Fruit fly (Drosophila melanogaster): ENCODE measurements around the gene Veneno.
A peak's percentile ranks its signal among the peaks of the same experiment; 100 is the strongest.

Gene Veneno

dm6 chr3R:8349449-8350115 lies 12.8 kb downstream of the Veneno start, which contains the start of gene Atg13 (continued):
- TF ChIP-seq CG6276 (GFP tag; optimal IDR thresholded peaks at IDR 0.05) = peak; percentile 94
- TF ChIP-seq ss (GFP tag; optimal IDR thresholded peaks at IDR 0.05) = peak; percentile 90 to 94
- no peak for TF ChIP-seq CG8632 (GFP tag; optimal IDR thresholded peaks at IDR 0.05)
- no peak for TF ChIP-seq CG32006 (GFP tag; optimal IDR thresholded peaks at IDR 0.05)
- TF ChIP-seq Sox15 (GFP tag; optimal IDR thresholded peaks at IDR 0.05) = no peak
- TF ChIP-seq lz (GFP tag; optimal IDR thresholded peaks at IDR 0.05) = peak; percentile 40
- no peak for TF ChIP-seq Eip93F (GFP tag; optimal IDR thresholded peaks at IDR 0.05)
- no peak for TF ChIP-seq CG10669 (GFP tag; optimal IDR thresholded peaks at IDR 0.05)

- peak; percentile 97 for TF ChIP-seq CG8319 (GFP tag; optimal IDR thresholded peaks at IDR 0.05)
- TF ChIP-seq pdm3 (GFP tag; optimal IDR thresholded peaks at IDR 0.05) = no peak
Observed at dm6 chr3R:8349106-8349448, 13.3 kb downstream of the Veneno start.

- no peak for TF ChIP-seq eg (GFP tag; IDR thresholded peaks at IDR 0.05)
- no peak for TF ChIP-seq Hr4 (GFP tag; optimal IDR thresholded peaks at IDR 0.05)
- TF ChIP-seq Sox102F (GFP tag; optimal IDR thresholded peaks at IDR 0.05) = no peak
- no peak for TF ChIP-seq Eip75B (GFP tag; optimal IDR thresholded peaks at IDR 0.05)
- TF ChIP-seq CG3032 (tag; optimal IDR thresholded peaks at IDR 0.05) = no peak
- no peak for TF ChIP-seq dsx (GFP tag; optimal IDR thresholded peaks at IDR 0.05; ENCODE audit: poor library complexity, severe bottlenecking)
- TF ChIP-seq CG31627 (GFP tag; optimal IDR thresholded peaks at IDR 0.05) = no peak
- TF ChIP-seq CG6276 (GFP tag; optimal IDR thresholded peaks at IDR 0.05) = no peak
- TF ChIP-seq CG4318 (GFP tag; optimal IDR thresholded peaks at IDR 0.05) = no peak
- TF ChIP-seq CG1621 (tag; optimal IDR thresholded peaks at IDR 0.05) = no peak
- no peak for TF ChIP-seq CG11762 (GFP tag; optimal IDR thresholded peaks at IDR 0.05; ENCODE audit: insufficient read depth)
- TF ChIP-seq vri (GFP tag; optimal IDR thresholded peaks at IDR 0.05) = no peak
- no peak for TF ChIP-seq Ets96B (tag; optimal IDR thresholded peaks at IDR 0.05)
Observed at dm6 chr3R:8347835-8348234, 14.5 kb downstream of the Veneno start.

- TF ChIP-seq ss (GFP tag; optimal IDR thresholded peaks at IDR 0.05) (no peak), salr (GFP tag; optimal IDR thresholded peaks at IDR 0.05) (no peak), Eip93F (GFP tag; optimal IDR thresholded peaks at IDR 0.05) (no peak), CG32006 (GFP tag; optimal IDR thresholded peaks at IDR 0.05) (no peak), CG6276 (GFP tag; optimal IDR thresholded peaks at IDR 0.05) (no peak), svp (GFP tag) (no peak), Lpt (GFP tag; optimal IDR thresholded peaks at IDR 0.05) (no peak), Gug (GFP tag; IDR thresholded peaks at IDR 0.05) (no peak), OdsH (GFP tag; optimal IDR thresholded peaks at IDR 0.05) (no peak), Sox14 (GFP tag; optimal IDR thresholded peaks at IDR 0.05) (no peak), CG3032 (tag; optimal IDR thresholded peaks at IDR 0.05) (no peak), eg (GFP tag; IDR thresholded peaks at IDR 0.05) (no peak), dac (GFP tag; optimal IDR thresholded peaks at IDR 0.05) (no peak), CG9139 (GFP tag; optimal IDR thresholded peaks at IDR 0.05) (no peak), CG8319 (GFP tag; optimal IDR thresholded peaks at IDR 0.05) (no peak), spab (GFP tag; optimal IDR thresholded peaks at IDR 0.05) (no peak), CG6792 (GFP tag; optimal IDR thresholded peaks at IDR 0.05) (no peak), Hr38 (GFP tag; optimal IDR thresholded peaks at IDR 0.05) (no peak)
Observed at dm6 chr3R:8347279-8347678, 15.1 kb downstream of the Veneno start, which contains the start of gene CG7352. Gene CG7352, plus strand, starts transcription at chr3R:8347579.

dm6 chr3R:8344174-8344573 lies 18.2 kb downstream of the Veneno start, which contains the start of gene DppIII:
Gene DppIII, plus strand, starts transcription at chr3R:8344400.
- TF ChIP-seq Blimp-1 (GFP tag; optimal IDR thresholded peaks at IDR 0.05) (peak; percentile 82), Eip78C (GFP tag) (no peak)
